Worm (Caenorhabditis elegans) whole organism, L1 larva: ENCODE data around the gene ceh-39.

Experiments used
- C34B4.2 ChIP-seq: sonication (generic microtip); optimal IDR thresholded peaks from 2 replicates; lab custom pipeline; 2017; ENCODE audit warnings: mild to moderate bottlenecking, missing genetic modification characterization, missing compliant biosample characterization
- F16B12.6 ChIP-seq: fragments of 150-350 bp; optimal IDR thresholded peaks from 2 replicates; lab custom pipeline; 2014; ENCODE audit warnings: missing biosample characterization, missing genetic modification characterization
- aly-2 ChIP-seq: fragments of 150-350 bp; optimal IDR thresholded peaks from 2 replicates; lab custom pipeline; 2014; ENCODE audit warnings: missing biosample characterization, missing genetic modification characterization
- ama-1 ChIP-seq: fragments of 150-350 bp; optimal IDR thresholded peaks from 2 replicates; lab custom pipeline; 2014
- blmp-1 ChIP-seq: fragments of 150-350 bp; optimal IDR thresholded peaks from 2 replicates; lab custom pipeline; 2014; ENCODE audit warnings: missing biosample characterization, missing genetic modification characterization
- ceh-63 ChIP-seq: fragments of 200-800 bp; sonication (Bioruptor generic); optimal IDR thresholded peaks from 2 replicates; lab custom pipeline; 2018; ENCODE audit warnings: mild to moderate bottlenecking, missing genetic modification characterization, missing compliant biosample characterization
- ceh-90 ChIP-seq: sonication (generic microtip); optimal IDR thresholded peaks from 2 replicates; lab custom pipeline; 2016; ENCODE audit warnings: missing genetic modification characterization, missing compliant biosample characterization
- ces-1 ChIP-seq: fragments of 150-350 bp; optimal IDR thresholded peaks from 2 replicates; lab custom pipeline; 2014; ENCODE audit warnings: missing biosample characterization, missing genetic modification reagents, missing genetic modification characterization
- efl-1 ChIP-seq, 4 experiments: fragments of 150-350 bp; optimal IDR thresholded peaks in 3 of 4; peaks in 1 of 4; 1 replicate in 1 of 4; 2 replicates in 3 of 4; lab custom pipeline; 2014; ENCODE audit warnings: missing biosample characterization in 2 of 4, missing genetic modification characterization in 2 of 4, missing genetic modification reagents in 2 of 4
- efl-3 ChIP-seq: fragments of 200-800 bp; sonication (Bioruptor generic); optimal IDR thresholded peaks from 2 replicates; lab custom pipeline; 2018; ENCODE audit warnings: mild to moderate bottlenecking, missing genetic modification characterization, missing compliant biosample characterization
- egl-13 ChIP-seq: sonication (generic microtip); optimal IDR thresholded peaks from 2 replicates; lab custom pipeline; 2016; ENCODE audit warnings: missing genotype, missing genetic modification reagents, missing genetic modification characterization, missing compliant biosample characterization
- fkh-8 ChIP-seq: sonication (generic microtip); optimal IDR thresholded peaks from 2 replicates; lab custom pipeline; 2016; ENCODE audit warnings: mild to moderate bottlenecking, missing genetic modification characterization, missing compliant biosample characterization
- hlh-4 ChIP-seq: sonication (generic microtip); optimal IDR thresholded peaks from 2 replicates; lab custom pipeline; 2016; ENCODE audit warnings: mild to moderate bottlenecking, missing genetic modification characterization, missing compliant biosample characterization
- hpl-2 ChIP-seq: fragments of 150-350 bp; optimal IDR thresholded peaks from 2 replicates; lab custom pipeline; 2014; ENCODE audit warnings: missing biosample characterization, missing genetic modification reagents, missing genetic modification characterization
- irx-1 ChIP-seq: sonication (generic microtip); optimal IDR thresholded peaks from 2 replicates; lab custom pipeline; 2016; ENCODE audit warnings: missing genetic modification characterization, missing compliant biosample characterization
- isw-1 ChIP-seq: fragments of 200-800 bp; sonication (Bioruptor generic); IDR thresholded peaks from 2 replicates; pipeline ENCODE4 v1.3.6; 2022; ENCODE audit warnings: missing genetic modification characterization, missing compliant biosample characterization
- jun-1 ChIP-seq: fragments of 150-350 bp; optimal IDR thresholded peaks from 2 replicates; lab custom pipeline; 2014; ENCODE audit warnings: missing biosample characterization, missing genetic modification reagents, missing genetic modification characterization
- lin-13 ChIP-seq: fragments of 150-350 bp; optimal IDR thresholded peaks from 2 replicates; lab custom pipeline; 2014; ENCODE audit warnings: missing biosample characterization, missing genetic modification reagents, missing genetic modification characterization
- lin-15B ChIP-seq: fragments of 150-350 bp; sonication (generic microtip); optimal IDR thresholded peaks from 3 replicates; lab custom pipeline; 2014; ENCODE audit warnings: missing biosample characterization, missing genetic modification characterization
- lin-35 ChIP-seq, 2 experiments: fragments of 150-350 bp; optimal IDR thresholded peaks; 2 replicates each; lab custom pipeline; 2014; ENCODE audit warnings: missing biosample characterization in 2 of 2, missing genetic modification characterization in 2 of 2, missing genetic modification reagents in 2 of 2
- lir-3 ChIP-seq: sonication (generic microtip); optimal IDR thresholded peaks from 2 replicates; lab custom pipeline; 2016; ENCODE audit warnings: mild to moderate bottlenecking, missing genetic modification characterization, moderate library complexity, missing compliant biosample characterization; ENCODE audit not compliant: poor library complexity
- lsy-2 ChIP-seq, 2 experiments: fragments of 150-350 bp; optimal IDR thresholded peaks; 2 replicates each; lab custom pipeline; 2014; ENCODE audit warnings: missing biosample characterization in 2 of 2, missing genetic modification characterization in 2 of 2
- nhr-11 ChIP-seq: fragments of 150-350 bp; optimal IDR thresholded peaks from 2 replicates; lab custom pipeline; 2014; ENCODE audit warnings: missing biosample characterization, missing genetic modification characterization
- nhr-12 ChIP-seq: sonication (generic microtip); optimal IDR thresholded peaks from 2 replicates; lab custom pipeline; 2017; ENCODE audit warnings: missing biosample characterization, missing genetic modification characterization
- nhr-20 ChIP-seq: sonication (generic microtip); optimal IDR thresholded peaks from 2 replicates; lab custom pipeline; 2016; ENCODE audit warnings: mild to moderate bottlenecking, missing genetic modification characterization, missing compliant biosample characterization
- nhr-47 ChIP-seq: sonication (generic microtip); optimal IDR thresholded peaks from 2 replicates; lab custom pipeline; 2016; ENCODE audit warnings: mild to moderate bottlenecking, missing genetic modification characterization, moderate library complexity, missing compliant biosample characterization
- nhr-76 ChIP-seq: sonication (generic microtip); optimal IDR thresholded peaks from 2 replicates; lab custom pipeline; 2017; ENCODE audit warnings: missing biosample characterization, missing genetic modification characterization
- nhr-84 ChIP-seq: sonication (generic microtip); optimal IDR thresholded peaks from 2 replicates; lab custom pipeline; 2017; ENCODE audit warnings: missing biosample characterization, missing genetic modification characterization
- nhr-85 ChIP-seq: sonication (generic microtip); peaks from one replicate; lab custom pipeline; 2016; ENCODE audit warnings: missing genetic modification characterization, inconsistent platforms, missing compliant biosample characterization
- pag-3 ChIP-seq: sonication (generic microtip); optimal IDR thresholded peaks from 2 replicates; lab custom pipeline; 2017; ENCODE audit warnings: missing genetic modification characterization, mild to moderate bottlenecking, missing compliant biosample characterization, antibody characterized with exemption, borderline replicate concordance; ENCODE audit not compliant: insufficient read depth
- rnt-1 ChIP-seq: sonication (generic microtip); optimal IDR thresholded peaks from 2 replicates; lab custom pipeline; 2016; ENCODE audit warnings: mild to moderate bottlenecking, missing genetic modification characterization, moderate library complexity, missing compliant biosample characterization
- snu-23 ChIP-seq: sonication (generic microtip); optimal IDR thresholded peaks from 2 replicates; lab custom pipeline; 2016; ENCODE audit warnings: missing genetic modification characterization, missing compliant biosample characterization
- sox-4 ChIP-seq: sonication (generic microtip); optimal IDR thresholded peaks from 2 replicates; lab custom pipeline; 2016; ENCODE audit warnings: missing genetic modification characterization, missing compliant biosample characterization
- sptf-1 ChIP-seq: fragments of 150-350 bp; optimal IDR thresholded peaks from 2 replicates; lab custom pipeline; 2014; ENCODE audit warnings: missing biosample characterization, missing genetic modification characterization
- sup-37 ChIP-seq: fragments of 200-800 bp; sonication (Bioruptor generic); optimal IDR thresholded peaks from 2 replicates; lab custom pipeline; 2018; ENCODE audit warnings: mild to moderate bottlenecking, missing genetic modification characterization, missing compliant biosample characterization
- swsn-7 ChIP-seq: sonication (generic microtip); optimal IDR thresholded peaks from 2 replicates; lab custom pipeline; 2016; ENCODE audit warnings: missing genetic modification characterization, missing compliant biosample characterization
- unc-130 ChIP-seq: fragments of 150-350 bp; optimal IDR thresholded peaks from 2 replicates; lab custom pipeline; 2017; ENCODE audit warnings: missing biosample characterization, missing genetic modification characterization, inconsistent platforms
- unc-30 ChIP-seq: sonication (generic microtip); optimal IDR thresholded peaks from 2 replicates; lab custom pipeline; 2017; ENCODE audit warnings: missing biosample characterization, missing genetic modification characterization
- unc-86 ChIP-seq: sonication (generic microtip); optimal IDR thresholded peaks from 2 replicates; lab custom pipeline; 2016; ENCODE audit warnings: missing genetic modification characterization, missing compliant biosample characterization
- unc-98 ChIP-seq: fragments of 200-800 bp; sonication (Bioruptor generic); IDR thresholded peaks from 2 replicates; pipeline ENCODE4 v1.3.6; 2022; ENCODE audit warnings: missing genetic modification characterization, missing compliant biosample characterization
- zip-4 ChIP-seq: fragments of 200-800 bp; sonication (Bioruptor generic); optimal IDR thresholded peaks from 2 replicates; lab custom pipeline; 2018; ENCODE audit warnings: mild to moderate bottlenecking, missing genetic modification characterization, moderate library complexity, missing compliant biosample characterization
- ztf-11 ChIP-seq, 2 experiments: sonication (generic microtip); optimal IDR thresholded peaks; 2 replicates each; lab custom pipeline; 2016 to 2017; ENCODE audit warnings: missing genetic modification characterization in 2 of 2, missing biosample characterization in 1 of 2, missing compliant biosample characterization in 1 of 2
- ztf-4 ChIP-seq: fragments of 150-350 bp; optimal IDR thresholded peaks from 2 replicates; lab custom pipeline; 2014; ENCODE audit warnings: missing biosample characterization, missing genetic modification characterization

Gene ceh-39

ce11 chrX:1853596-1853995 is 2.4 kb downstream of the ceh-39 start, which contains the start of gene T26C11.9 (continued):
- TF ChIP-seq nhr-84 (tag; lab: Kevin White, UChicago) = no peak
- TF ChIP-seq ztf-11 (tag; optimal IDR thresholded peaks at IDR 0.05; lab: Kevin White, UChicago) = peak in 1 of 2 experiments; percentile 20
- TF ChIP-seq lir-3 (tag; lab: Kevin White, UChicago) = peak; percentile 65
- peak; percentile 66 for TF ChIP-seq nhr-85 (tag; lab: Kevin White, UChicago)
- peak; percentile 23 for TF ChIP-seq snu-23 (GFP tag; lab: Kevin White, UChicago)
- TF ChIP-seq blmp-1 (tag; lab: Kevin White, UChicago) = no peak

ce11 chrX:1852636-1853035 is 3.3 kb downstream of the ceh-39 start, which contains the start of gene ceh-21:
Gene ceh-21 (minus strand): TSS chrX:1852736.
- TF ChIP-seq C34B4.2 = no peak
- TF ChIP-seq aly-2 (tag; lab: Kevin White, UChicago) = no peak
- no peak for TF ChIP-seq ama-1 (lab: Kevin White, UChicago)
- no peak for TF ChIP-seq ces-1 (GFP tag; lab: Kevin White, UChicago)
- TF ChIP-seq lin-15B (tag; lab: Kevin White, UChicago) = no peak
- TF ChIP-seq ceh-63 (GFP tag; lab: Kevin White, UChicago) = no peak
- TF ChIP-seq nhr-11 (tag; lab: Kevin White, UChicago) = no peak
- TF ChIP-seq efl-3 (GFP tag; lab: Kevin White, UChicago) = no peak
- no peak for TF ChIP-seq ztf-4
- TF ChIP-seq lsy-2 (tag; optimal IDR thresholded peaks at IDR 0.05; lab: Kevin White, UChicago) = no peak
- TF ChIP-seq lin-35 (GFP tag; optimal IDR thresholded peaks at IDR 0.05; lab: Kevin White, UChicago) = no peak
- TF ChIP-seq unc-130 (tag; lab: Kevin White, UChicago) = no peak

- TF ChIP-seq swsn-7 (tag; lab: Kevin White, UChicago) = no peak
- no peak for TF ChIP-seq nhr-12 (tag; lab: Kevin White, UChicago)
- no peak for TF ChIP-seq lin-13
- no peak for TF ChIP-seq zip-4 (GFP tag; lab: Kevin White, UChicago)
- no peak for TF ChIP-seq sox-4 (tag; lab: Kevin White, UChicago)
- TF ChIP-seq pag-3 = no peak
- no peak for TF ChIP-seq efl-3 (GFP tag; lab: Kevin White, UChicago)
Observed at ce11 chrX:1850525-1850924, 5.4 kb downstream of the ceh-39 start.

ce11 chrX:1848575-1848974 is 7.4 kb downstream of the ceh-39 start, which contains the start of gene ceh-41:
Gene ceh-41 (minus strand): TSS chrX:1848675.
- TF ChIP-seq efl-1 (optimal IDR thresholded peaks at IDR 0.05; lab: Kevin White, UChicago) (no peak), efl-1 (GFP tag; optimal IDR thresholded peaks at IDR 0.05 in 1 of 2; lab: Kevin White, UChicago) (peak in 1 of 2 experiments; percentile 17), sup-37 (GFP tag; lab: Kevin White, UChicago) (no peak)

ce11 chrX:1847685-1848084 is 8.3 kb downstream of the ceh-39 start:
- TF ChIP-seq hlh-4 (tag; lab: Kevin White, UChicago) = no peak

- TF ChIP-seq nhr-76 (no peak), isw-1 (GFP tag; lab: Robert Waterston, UW) (no peak), unc-98 (no peak), egl-13 (tag; lab: Kevin White, UChicago) (peak; percentile 6), hpl-2 (GFP tag; lab: Kevin White, UChicago) (no peak), irx-1 (no peak), nhr-47 (tag; lab: Kevin White, UChicago) (peak; percentile 47), jun-1 (tag; lab: Kevin White, UChicago) (no peak), nhr-20 (tag; lab: Kevin White, UChicago) (peak; percentile 14), ceh-90 (no peak), fkh-8 (tag; lab: Kevin White, UChicago) (no peak), unc-86 (no peak), rnt-1 (peak; percentile 21), pag-3 (no peak), sptf-1 (no peak), lin-35 (GFP tag; optimal IDR thresholded peaks at IDR 0.05; lab: Kevin White, UChicago) (peak; percentile 49 to 88), ztf-11 (tag; optimal IDR thresholded peaks at IDR 0.05; lab: Kevin White, UChicago) (no peak), ama-1 (lab: Kevin White, UChicago) (no peak), F16B12.6 (tag; lab: Kevin White, UChicago) (no peak), efl-1 (optimal IDR thresholded peaks at IDR 0.05; lab: Kevin White, UChicago) (peak in 1 of 2 experiments; percentile 76), efl-1 (GFP tag; optimal IDR thresholded peaks at IDR 0.05 in 1 of 2; lab: Kevin White, UChicago) (peak; percentile 77 to 97), unc-30 (tag; lab: Kevin White, UChicago) (no peak), snu-23 (GFP tag; lab: Kevin White, UChicago) (peak; percentile 50), lin-13 (no peak)
Observed at ce11 chrX:1845493-1845892, 10.5 kb downstream of the ceh-39 start, which contains the start of gene T26C11.4. Gene T26C11.4 (minus strand): TSS chrX:1845546.
